Fruit fly (Drosophila melanogaster): Measurements from ENCODE around the gene CG31776.

- TF ChIP-seq CG8478 (optimal IDR thresholded peaks at IDR 0.05) (no peak), CTCF (optimal IDR thresholded peaks at IDR 0.05) (no peak)
Observed at dm6 chr2L:3440322-3440721, 29.7 kb upstream of the CG31776 start.

Measured in S2 (cell line).